Worm (Caenorhabditis elegans) whole organism, midembryonic: Measurements from ENCODE around the gene cnc-2.
A peak's percentile ranks its signal among the peaks of the same experiment; 100 is the strongest.

Experiments
- T22C8.4 ChIP-seq: fragments of 200-800 bp; sonication (Bioruptor generic); IDR thresholded peaks from 2 replicates; pipeline ENCODE4 v1.3.6; 2022; ENCODE audit warnings: missing genetic modification characterization, missing compliant biosample characterization
- cog-1 ChIP-seq: sonication (generic microtip); optimal IDR thresholded peaks from 2 replicates; lab custom pipeline; 2016; ENCODE audit warnings: missing genetic modification characterization, missing compliant biosample characterization
- flt-1 ChIP-seq: fragments of 200-800 bp; sonication (Bioruptor generic); IDR thresholded peaks from 2 replicates; pipeline ENCODE4 v1.3.6; 2022; ENCODE audit warnings: missing genetic modification characterization, missing compliant biosample characterization
- klf-2 ChIP-seq: fragments of 200-800 bp; sonication (Bioruptor generic); conservative IDR thresholded peaks from 2 replicates; pipeline ENCODE4 v1.3.6; 2022; ENCODE audit warnings: missing genetic modification reagents, missing genetic modification characterization, missing compliant biosample characterization
- med-1 ChIP-seq: sonication (generic microtip); optimal IDR thresholded peaks from 2 replicates; lab custom pipeline; 2017; ENCODE audit warnings: missing genetic modification characterization, mild to moderate bottlenecking, missing compliant biosample characterization, antibody characterized with exemption, missing genetic modification reagents; ENCODE audit not compliant: insufficient read depth
- ref-1 ChIP-seq: fragments of 200-800 bp; sonication (Bioruptor generic); conservative IDR thresholded peaks from 2 replicates; pipeline ENCODE4 v1.3.6; 2022; ENCODE audit warnings: missing genetic modification reagents, missing genetic modification characterization, missing compliant biosample characterization
- tab-1 ChIP-seq: fragments of 200-800 bp; sonication (Bioruptor generic); IDR thresholded peaks from 2 replicates; pipeline ENCODE4 v1.3.6; 2022; ENCODE audit warnings: missing genetic modification characterization, missing compliant biosample characterization
- ztf-23 ChIP-seq: fragments of 200-800 bp; sonication (Bioruptor generic); IDR thresholded peaks from 2 replicates; pipeline ENCODE4 v1.3.6; 2022; ENCODE audit warnings: missing genetic modification reagents, missing genetic modification characterization, missing compliant biosample characterization
- ztf-29 ChIP-seq: fragments of 200-800 bp; sonication (Bioruptor generic); IDR thresholded peaks from 2 replicates; pipeline ENCODE4 v1.3.6; 2022; ENCODE audit warnings: missing genetic modification reagents, missing genetic modification characterization, missing compliant biosample characterization

Gene cnc-2

DNA sequence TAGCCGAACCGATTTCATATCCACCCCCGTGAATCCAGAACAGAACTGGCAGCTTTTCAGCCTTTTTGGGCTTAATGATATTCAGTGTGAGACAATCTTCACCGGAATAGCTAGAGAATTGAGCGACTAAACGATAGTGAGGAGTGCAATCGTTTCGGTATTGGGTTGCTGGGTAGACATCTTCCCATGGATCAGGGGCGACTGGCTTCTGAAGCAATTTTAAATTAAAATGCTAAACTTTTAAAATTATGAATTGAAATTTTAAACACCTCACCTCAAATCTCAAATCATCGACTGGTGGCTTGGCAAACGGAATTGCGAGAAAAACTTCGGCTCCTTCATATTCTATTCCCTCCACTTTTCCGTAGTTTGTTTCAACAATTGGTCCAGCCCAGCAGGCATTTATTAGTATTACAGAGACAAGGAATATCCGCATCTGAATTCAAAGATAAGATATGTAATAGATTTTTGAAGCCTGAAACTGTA is 18.2 kb downstream of the cnc-2 start, which contains the start of gene ges-1:
Gene ges-1 (minus strand): TSS at position 436 of the 486 bp plus-strand sequence.
- no peak for TF ChIP-seq tab-1 (GFP tag; lab: Robert Waterston, UW)
- no peak for TF ChIP-seq ztf-29 (GFP tag; lab: Robert Waterston, UW)
- no peak for TF ChIP-seq ztf-23 (GFP tag; lab: Robert Waterston, UW)
- TF ChIP-seq med-1 (GFP tag; lab: Kevin White, UChicago): no peak
- TF ChIP-seq cog-1: no peak
- TF ChIP-seq T22C8.4 (GFP tag; lab: Robert Waterston, UW): no peak
- no peak for TF ChIP-seq ref-1 (GFP tag; lab: Robert Waterston, UW)
- TF ChIP-seq flt-1 (GFP tag; lab: Robert Waterston, UW): no peak
- TF ChIP-seq klf-2 (GFP tag; lab: Robert Waterston, UW): no peak

DNA sequence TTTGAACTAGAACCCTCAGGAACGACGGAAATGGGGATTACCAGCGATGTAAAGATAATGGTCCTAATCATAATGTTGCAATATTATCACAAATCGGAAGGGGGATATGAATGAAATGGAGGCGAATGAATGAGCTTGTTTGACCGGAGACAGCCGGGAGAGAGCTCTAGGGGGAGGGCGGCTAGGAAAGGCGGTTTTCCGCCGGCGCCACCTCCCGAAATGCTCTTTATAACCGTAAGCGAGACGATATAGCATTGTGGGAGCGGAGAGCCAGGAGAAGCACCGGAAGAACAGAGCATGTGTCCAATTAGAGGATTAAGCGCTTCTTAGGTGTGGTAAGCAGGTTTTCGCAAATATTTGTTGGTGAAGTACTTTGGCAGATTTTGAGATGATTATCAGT is 24.4 kb downstream of the cnc-2 start, which contains the start of gene R12A1.3:
Gene R12A1.3 (minus strand): TSS at position 200 of the 400 bp plus-strand sequence.
- TF ChIP-seq ztf-29 (GFP tag; lab: Robert Waterston, UW) (no peak), cog-1 (no peak), ztf-23 (GFP tag; lab: Robert Waterston, UW) (no peak), flt-1 (GFP tag; lab: Robert Waterston, UW) (no peak), med-1 (GFP tag; lab: Kevin White, UChicago) (no peak), T22C8.4 (GFP tag; lab: Robert Waterston, UW) (no peak), ref-1 (GFP tag; lab: Robert Waterston, UW) (no peak), klf-2 (GFP tag; lab: Robert Waterston, UW) (no peak), tab-1 (GFP tag; lab: Robert Waterston, UW) (no peak)

ce11 chrV:1423338-1423737 is 26.6 kb downstream of the cnc-2 start:
- TF ChIP-seq flt-1 (GFP tag; lab: Robert Waterston, UW): no peak
- peak; percentile 65; the same call in 1 of the 2 replicates for TF ChIP-seq ztf-29 (GFP tag; lab: Robert Waterston, UW)

DNA sequence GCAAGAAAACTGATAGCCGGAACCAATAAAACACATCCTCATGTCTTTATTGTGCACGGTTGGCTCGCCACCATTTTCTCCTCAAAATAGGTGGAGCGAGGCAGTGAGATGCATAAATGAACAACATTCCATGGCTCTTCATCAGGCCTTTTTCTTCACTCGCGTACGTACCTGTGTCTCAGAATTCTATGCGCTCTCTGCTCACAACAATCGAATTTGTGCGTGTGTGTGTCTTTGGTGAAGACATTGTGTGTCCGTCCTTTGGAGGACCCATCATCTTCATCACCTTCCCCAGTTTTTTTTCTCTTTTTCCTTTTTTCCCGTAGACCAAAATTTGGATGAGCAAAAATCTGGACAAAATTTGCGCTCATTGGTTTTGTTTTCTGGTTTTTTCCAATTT is 27.7 kb downstream of the cnc-2 start:
- no peak for TF ChIP-seq ref-1 (GFP tag; lab: Robert Waterston, UW)
- TF ChIP-seq med-1 (GFP tag; lab: Kevin White, UChicago): no peak

DNA sequence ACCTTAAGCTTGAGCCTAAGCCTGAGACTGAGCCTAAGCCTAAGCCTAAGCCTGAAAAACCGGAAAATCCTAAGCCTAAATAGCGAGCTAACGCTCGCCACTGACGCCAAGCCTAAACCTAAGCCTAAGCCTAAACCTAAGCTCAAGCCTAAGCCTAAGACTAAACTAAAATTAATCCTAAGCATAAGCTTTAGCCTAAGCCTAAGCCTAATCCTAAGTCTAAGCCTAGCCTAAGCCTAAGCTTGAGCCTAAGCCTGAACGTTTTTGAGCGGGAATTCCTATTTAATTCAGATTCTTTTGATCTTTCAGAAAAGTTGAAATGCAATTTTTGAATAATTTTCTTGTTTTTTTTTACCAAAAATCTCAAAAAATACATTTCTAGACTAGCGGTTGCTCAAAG is 33.8 kb downstream of the cnc-2 start:
- TF ChIP-seq flt-1 (GFP tag; lab: Robert Waterston, UW) (no peak), ztf-29 (GFP tag; lab: Robert Waterston, UW) (no peak; the same call in 1 of the 2 replicates), klf-2 (GFP tag; lab: Robert Waterston, UW) (no peak), ref-1 (GFP tag; lab: Robert Waterston, UW) (no peak), cog-1 (no peak), tab-1 (GFP tag; lab: Robert Waterston, UW) (no peak), ztf-23 (GFP tag; lab: Robert Waterston, UW) (no peak), med-1 (GFP tag; lab: Kevin White, UChicago) (no peak), T22C8.4 (GFP tag; lab: Robert Waterston, UW) (no peak)

DNA sequence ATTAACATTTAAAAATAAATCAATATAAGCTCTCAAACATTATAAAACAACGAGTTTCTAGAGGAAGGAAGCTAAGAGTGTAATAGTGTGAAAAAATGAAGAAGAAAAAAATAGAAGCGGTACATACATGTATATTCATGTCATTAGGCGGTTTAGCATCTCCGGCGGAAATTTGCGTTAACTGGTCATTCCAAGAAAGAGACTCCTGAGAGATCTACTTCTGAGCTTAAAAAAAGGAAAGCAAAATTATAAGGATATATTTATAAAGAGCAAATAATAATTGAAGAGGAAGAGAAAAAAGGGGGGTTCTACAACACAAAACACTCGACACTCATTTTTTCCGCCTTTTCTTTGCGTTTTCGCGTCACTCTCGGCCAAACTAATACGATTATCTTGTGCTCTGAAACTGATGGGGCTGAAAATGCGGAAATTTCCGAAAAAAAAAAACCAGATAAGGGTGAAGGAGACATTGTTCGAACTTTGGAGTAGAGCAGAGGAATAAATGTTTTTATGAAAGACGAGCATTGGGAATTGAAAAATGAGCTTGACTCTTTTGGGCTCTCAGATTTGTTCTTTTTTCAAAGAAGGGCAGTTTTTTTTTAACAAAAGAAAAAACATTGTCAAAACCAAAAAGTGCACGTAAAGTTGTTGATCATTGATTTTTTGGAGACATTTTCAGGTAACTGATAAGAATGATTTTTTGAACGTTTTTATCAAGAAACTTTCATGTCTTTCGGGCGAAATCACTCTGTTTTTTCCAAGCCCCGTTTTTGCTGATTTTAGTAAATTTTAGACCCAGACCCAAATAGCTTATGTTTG is 35.2 kb downstream of the cnc-2 start:
- no peak for TF ChIP-seq med-1 (GFP tag; lab: Kevin White, UChicago)
- TF ChIP-seq ztf-23 (GFP tag; lab: Robert Waterston, UW): no peak
- no peak for TF ChIP-seq tab-1 (GFP tag; lab: Robert Waterston, UW)
- no peak for TF ChIP-seq ztf-29 (GFP tag; lab: Robert Waterston, UW)
- TF ChIP-seq T22C8.4 (GFP tag; lab: Robert Waterston, UW): no peak
- TF ChIP-seq klf-2 (GFP tag; lab: Robert Waterston, UW): no peak
- no peak for TF ChIP-seq cog-1
- no peak for TF ChIP-seq ref-1 (GFP tag; lab: Robert Waterston, UW)
- no peak for TF ChIP-seq flt-1 (GFP tag; lab: Robert Waterston, UW)

DNA sequence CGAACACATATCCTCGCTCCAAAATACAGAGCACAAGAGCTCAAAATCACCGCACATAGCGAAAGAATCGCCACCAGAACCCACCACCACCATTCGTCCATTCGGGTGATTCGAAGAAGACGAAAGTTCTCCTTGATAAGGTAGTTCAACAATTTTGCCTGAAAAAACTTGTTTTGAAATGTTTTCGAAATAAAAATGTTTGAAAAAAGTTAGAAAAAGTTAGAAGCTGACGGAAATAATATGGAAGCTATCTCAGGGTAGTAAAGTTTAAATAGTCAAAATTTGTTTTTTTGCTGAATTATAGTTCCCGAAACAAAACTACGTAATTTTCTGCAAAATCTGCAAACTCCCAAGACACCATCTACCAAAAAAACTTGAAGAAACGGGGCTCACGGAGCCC is 38.5 kb downstream of the cnc-2 start, which contains the start of gene snt-5:
Gene snt-5 (minus strand): TSS at position 101 of the 400 bp plus-strand sequence.
- no peak for TF ChIP-seq ref-1 (GFP tag; lab: Robert Waterston, UW)
- no peak for TF ChIP-seq flt-1 (GFP tag; lab: Robert Waterston, UW)
- no peak for TF ChIP-seq ztf-23 (GFP tag; lab: Robert Waterston, UW)
- TF ChIP-seq cog-1: no peak
- TF ChIP-seq med-1 (GFP tag; lab: Kevin White, UChicago): no peak
- TF ChIP-seq klf-2 (GFP tag; lab: Robert Waterston, UW): no peak
- no peak for TF ChIP-seq tab-1 (GFP tag; lab: Robert Waterston, UW)

DNA sequence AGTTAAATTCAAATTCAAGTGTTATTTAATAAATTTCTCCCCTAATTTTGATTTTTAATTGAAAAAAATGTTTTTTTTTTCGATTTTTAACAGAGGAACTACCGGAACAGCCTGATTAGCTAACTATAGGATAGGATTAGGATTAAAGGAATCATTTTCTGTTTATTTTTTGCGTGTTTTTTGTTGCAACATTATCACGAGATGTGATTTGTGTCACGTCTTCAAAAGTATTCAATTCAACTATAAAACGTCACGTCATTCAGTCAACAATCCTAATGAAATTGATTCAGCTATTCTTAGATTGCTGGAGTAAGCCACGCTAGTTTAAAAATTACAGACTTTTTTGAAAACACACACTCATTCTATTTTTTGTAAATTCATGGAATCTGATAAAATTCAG is 39.3 kb downstream of the cnc-2 start:
- TF ChIP-seq klf-2 (GFP tag; lab: Robert Waterston, UW): no peak

DNA sequence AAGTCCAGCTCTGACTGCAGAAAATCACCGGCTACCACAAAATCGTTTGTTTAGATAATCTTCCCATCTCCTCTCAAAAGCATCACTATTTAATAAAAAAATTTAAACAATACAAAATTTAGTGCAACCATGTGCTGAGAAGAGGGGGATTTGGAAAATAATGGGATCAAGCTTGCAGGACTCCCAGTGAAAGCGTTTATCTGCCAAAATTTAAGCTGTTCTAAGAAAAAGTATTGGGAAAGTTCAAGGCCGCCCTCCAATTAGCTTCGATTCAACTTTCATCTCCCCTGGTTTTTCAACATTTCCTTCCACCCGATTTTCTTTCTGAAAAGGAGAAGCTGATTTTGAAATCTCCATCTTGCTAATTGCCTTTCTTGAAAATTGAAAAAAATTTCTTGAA is 41.9 kb downstream of the cnc-2 start:
- TF ChIP-seq klf-2 (GFP tag; lab: Robert Waterston, UW): no peak
- TF ChIP-seq ztf-29 (GFP tag; lab: Robert Waterston, UW): no peak
- TF ChIP-seq ref-1 (GFP tag; lab: Robert Waterston, UW): no peak
- no peak for TF ChIP-seq ztf-23 (GFP tag; lab: Robert Waterston, UW)
- no peak for TF ChIP-seq T22C8.4 (GFP tag; lab: Robert Waterston, UW)
- no peak for TF ChIP-seq tab-1 (GFP tag; lab: Robert Waterston, UW)
- no peak for TF ChIP-seq flt-1 (GFP tag; lab: Robert Waterston, UW)
- no peak for TF ChIP-seq med-1 (GFP tag; lab: Kevin White, UChicago)
- no peak for TF ChIP-seq cog-1
